Worm (Caenorhabditis elegans) whole organism, L2 larva: ENCODE measurements around the gene Y82E9BL.1.

Source experiments
- C34F6.9 ChIP-seq: fragments of 150-350 bp; optimal IDR thresholded peaks from 2 replicates; lab custom pipeline; 2014; ENCODE audit warnings: missing biosample characterization, missing genetic modification characterization
- R02D3.7 ChIP-seq: fragments of 150-350 bp; optimal IDR thresholded peaks from 2 replicates; lab custom pipeline; 2014; ENCODE audit warnings: missing biosample characterization, missing genetic modification characterization
- Y55F3AM.14 ChIP-seq: fragments of 200-800 bp; sonication (Bioruptor generic); optimal IDR thresholded peaks from 2 replicates; lab custom pipeline; 2018; ENCODE audit warnings: mild to moderate bottlenecking, missing genetic modification characterization, missing compliant biosample characterization
- ZK546.5 ChIP-seq: sonication (generic microtip); optimal IDR thresholded peaks from 2 replicates; lab custom pipeline; 2017; ENCODE audit warnings: missing biosample characterization, missing genetic modification characterization
- alr-1 ChIP-seq: fragments of 150-350 bp; optimal IDR thresholded peaks from 2 replicates; lab custom pipeline; 2014; ENCODE audit warnings: missing biosample characterization, missing genetic modification characterization
- aly-2 ChIP-seq: fragments of 150-350 bp; optimal IDR thresholded peaks from 2 replicates; lab custom pipeline; 2014; ENCODE audit warnings: missing biosample characterization, missing genetic modification characterization
- ama-1 ChIP-seq: fragments of 150-350 bp; optimal IDR thresholded peaks from 2 replicates; lab custom pipeline; 2018; ENCODE audit warnings: inconsistent platforms
- ceh-82 ChIP-seq: fragments of 150-350 bp; optimal IDR thresholded peaks from 2 replicates; lab custom pipeline; 2014; ENCODE audit warnings: missing biosample characterization, missing genetic modification characterization
- crh-2 ChIP-seq: sonication (generic microtip); optimal IDR thresholded peaks from 2 replicates; lab custom pipeline; 2017; ENCODE audit warnings: missing biosample characterization, missing genetic modification characterization
- dmd-4 ChIP-seq: sonication (generic microtip); optimal IDR thresholded peaks from 2 replicates; lab custom pipeline; 2017; ENCODE audit warnings: missing biosample characterization, missing genetic modification characterization
- fos-1 ChIP-seq: fragments of 150-350 bp; optimal IDR thresholded peaks from 2 replicates; lab custom pipeline; 2014; ENCODE audit warnings: missing biosample characterization, missing genetic modification characterization
- lin-11 ChIP-seq: fragments of 150-350 bp; sonication (generic microtip); optimal IDR thresholded peaks from 2 replicates; lab custom pipeline; 2014; ENCODE audit warnings: missing biosample characterization, missing genetic modification characterization, inconsistent platforms, mixed read lengths
- lin-13 ChIP-seq: fragments of 150-350 bp; optimal IDR thresholded peaks from 2 replicates; lab custom pipeline; 2014; ENCODE audit warnings: missing biosample characterization, missing genetic modification reagents, missing genetic modification characterization
- lin-39 ChIP-seq: fragments of 150-350 bp; optimal IDR thresholded peaks from 2 replicates; lab custom pipeline; 2014; ENCODE audit warnings: missing biosample characterization, missing genetic modification reagents, missing genetic modification characterization
- lsy-2 ChIP-seq, 2 experiments: fragments of 150-350 bp in 1 of 2; sonication (generic microtip) in 1 of 2; optimal IDR thresholded peaks; 2 replicates each; lab custom pipeline; 2014 to 2017; ENCODE audit warnings: missing biosample characterization in 2 of 2, missing genetic modification characterization in 2 of 2
- mdl-1 ChIP-seq, 2 experiments: fragments of 150-350 bp in 1 of 2; sonication (generic microtip) in 1 of 2; optimal IDR thresholded peaks; 2 replicates each; lab custom pipeline; 2017; ENCODE audit warnings: missing biosample characterization in 2 of 2, missing genetic modification characterization in 2 of 2
- nhr-10 ChIP-seq: sonication (generic microtip); optimal IDR thresholded peaks from 2 replicates; lab custom pipeline; 2017; ENCODE audit warnings: missing biosample characterization, missing genetic modification characterization
- nhr-12 ChIP-seq: fragments of 150-350 bp; optimal IDR thresholded peaks from 2 replicates; lab custom pipeline; 2014; ENCODE audit warnings: missing biosample characterization, missing genetic modification characterization
- nhr-21 ChIP-seq: fragments of 150-350 bp; optimal IDR thresholded peaks from 2 replicates; lab custom pipeline; 2014; ENCODE audit warnings: missing biosample characterization, missing genetic modification characterization
- nhr-237 ChIP-seq: fragments of 150-350 bp; optimal IDR thresholded peaks from 2 replicates; lab custom pipeline; 2014; ENCODE audit warnings: missing biosample characterization, missing genetic modification characterization
- nhr-25 ChIP-seq: fragments of 150-350 bp; sonication (generic microtip); optimal IDR thresholded peaks from 3 replicates; lab custom pipeline; 2014; ENCODE audit warnings: missing biosample characterization, missing genetic modification characterization
- peb-1 ChIP-seq: fragments of 150-350 bp; optimal IDR thresholded peaks from 2 replicates; lab custom pipeline; 2014; ENCODE audit warnings: missing biosample characterization, missing genetic modification characterization
- sma-9 ChIP-seq, 2 experiments: fragments of 150-350 bp in 1 of 2; sonication (generic microtip) in 1 of 2; optimal IDR thresholded peaks; 2 replicates each; lab custom pipeline; 2014 to 2016; ENCODE audit warnings: missing genetic modification characterization in 2 of 2, mild to moderate bottlenecking in 1 of 2, missing biosample characterization in 1 of 2, missing compliant biosample characterization in 1 of 2, missing genetic modification reagents in 1 of 2, moderate library complexity in 1 of 2
- snpc-4 ChIP-seq: fragments of 150-350 bp; optimal IDR thresholded peaks from 2 replicates; lab custom pipeline; 2014; ENCODE audit warnings: missing biosample characterization, missing genetic modification characterization
- unc-62 ChIP-seq: fragments of 150-350 bp; optimal IDR thresholded peaks from 2 replicates; lab custom pipeline; 2014; ENCODE audit warnings: missing biosample characterization, missing genetic modification reagents, missing genetic modification characterization
- zag-1 ChIP-seq: fragments of 150-350 bp; optimal IDR thresholded peaks from 2 replicates; lab custom pipeline; 2014; ENCODE audit warnings: missing biosample characterization, missing genetic modification characterization
- ztf-1 ChIP-seq: fragments of 200-800 bp; sonication (Bioruptor generic); conservative IDR thresholded peaks from 2 replicates; pipeline ENCODE4 v1.3.6; 2022; ENCODE audit warnings: missing genetic modification characterization, missing compliant biosample characterization
- ztf-11 ChIP-seq: sonication (generic microtip); optimal IDR thresholded peaks from 2 replicates; lab custom pipeline; 2017; ENCODE audit warnings: missing biosample characterization, missing genetic modification characterization
- ztf-4 ChIP-seq: fragments of 150-350 bp; optimal IDR thresholded peaks from 2 replicates; lab custom pipeline; 2014; ENCODE audit warnings: missing biosample characterization, missing genetic modification characterization

Y82E9BL.1 gene

DNA sequence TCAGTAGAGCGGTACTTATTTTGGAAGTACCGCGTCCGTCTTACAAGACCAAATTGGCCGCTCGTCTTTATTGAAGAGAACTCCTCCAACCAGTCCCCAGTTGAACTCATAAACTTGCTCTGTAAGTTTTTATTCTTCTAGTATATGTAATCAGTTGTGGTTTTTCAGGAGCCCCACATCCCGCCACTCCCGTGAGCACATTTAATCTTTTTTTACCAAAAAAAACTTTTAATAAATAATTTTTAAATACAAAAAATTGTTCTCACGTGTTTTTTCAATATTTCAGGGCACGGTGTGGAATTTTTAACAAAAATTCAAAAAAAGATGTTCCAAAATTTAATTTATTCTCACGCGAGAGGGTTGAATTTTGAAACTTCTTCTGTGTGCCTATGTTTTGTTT lies 30.7 kb downstream of the Y82E9BL.1 start, which contains the start of gene fbxa-14:
TSS of gene fbxa-14 (minus strand) at position 101 of the 400 bp plus-strand sequence.
- TF ChIP-seq snpc-4 (tag; lab: Kevin White, UChicago) (no peak), zag-1 (tag; lab: Kevin White, UChicago) (no peak), C34F6.9 (tag; lab: Kevin White, UChicago) (no peak), ZK546.5 (tag; lab: Kevin White, UChicago) (no peak), nhr-21 (no peak), lin-13 (no peak), ceh-82 (tag; lab: Kevin White, UChicago) (no peak), sma-9 (GFP tag; optimal IDR thresholded peaks at IDR 0.05; lab: Kevin White, UChicago) (no peak), sma-9 (tag; optimal IDR thresholded peaks at IDR 0.05; lab: Kevin White, UChicago) (no peak), nhr-25 (tag; lab: Kevin White, UChicago) (no peak), nhr-10 (tag; lab: Kevin White, UChicago) (no peak), peb-1 (tag; lab: Kevin White, UChicago) (no peak), lin-11 (tag; lab: Kevin White, UChicago) (no peak), ztf-4 (tag; lab: Kevin White, UChicago) (no peak)
- TF ChIP-seq, all 48 proteins: peak for 0

DNA sequence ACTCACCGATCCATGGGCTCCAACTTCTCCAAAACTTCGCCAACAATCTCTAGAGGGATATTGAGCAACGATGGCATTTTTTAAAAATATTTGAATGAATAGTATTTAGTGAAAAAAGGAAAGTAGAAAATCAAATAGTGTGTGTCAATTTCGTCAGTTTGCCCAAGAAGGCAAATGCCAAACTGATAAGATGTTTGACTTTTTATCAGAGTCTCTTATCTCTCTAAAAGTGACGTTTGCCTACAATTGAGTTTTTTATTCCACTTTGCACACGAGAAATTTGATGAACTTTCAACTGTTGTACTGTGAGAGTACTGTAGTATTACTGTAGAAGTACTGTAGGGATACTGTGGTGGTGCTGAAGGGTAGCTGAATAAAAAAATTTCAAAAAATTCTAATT lies 31.7 kb downstream of the Y82E9BL.1 start:
- TF ChIP-seq sma-9 (GFP tag; optimal IDR thresholded peaks at IDR 0.05; lab: Kevin White, UChicago), result peak; percentile 42
- no peak for TF ChIP-seq sma-9 (tag; optimal IDR thresholded peaks at IDR 0.05; lab: Kevin White, UChicago)
- TF ChIP-seq fos-1, result peak; percentile 89
- TF ChIP-seq nhr-21, result no peak
- TF ChIP-seq crh-2, result peak; percentile 1
- no peak for TF ChIP-seq lin-13

DNA sequence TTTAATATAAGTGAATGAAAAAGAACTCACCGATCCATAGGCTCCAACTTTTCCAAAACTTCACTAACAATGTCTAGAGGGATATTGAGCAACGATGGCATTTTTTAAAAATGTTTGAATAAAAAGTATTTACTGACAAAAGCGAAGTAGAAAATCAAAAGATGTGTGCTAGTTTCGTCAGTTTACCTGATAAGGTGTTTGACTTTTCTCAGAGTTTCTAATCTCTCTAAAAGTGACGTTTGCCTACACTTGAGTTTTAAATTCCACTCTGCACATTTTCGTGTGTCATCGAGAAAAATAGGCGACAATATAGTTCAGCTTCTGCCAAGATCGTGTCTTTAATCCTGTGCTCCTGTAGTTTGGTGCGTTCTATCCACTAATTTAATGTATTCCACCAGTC lies 33.7 kb downstream of the Y82E9BL.1 start, which contains the start of gene fbxa-15:
TSS of gene fbxa-15 (minus strand) at position 101 of the 400 bp plus-strand sequence.
- TF ChIP-seq fos-1 (peak; percentile 23), lin-39 (tag; lab: Kevin White, UChicago) (no peak)
- TF ChIP-seq, all 48 proteins: peak for 1

DNA sequence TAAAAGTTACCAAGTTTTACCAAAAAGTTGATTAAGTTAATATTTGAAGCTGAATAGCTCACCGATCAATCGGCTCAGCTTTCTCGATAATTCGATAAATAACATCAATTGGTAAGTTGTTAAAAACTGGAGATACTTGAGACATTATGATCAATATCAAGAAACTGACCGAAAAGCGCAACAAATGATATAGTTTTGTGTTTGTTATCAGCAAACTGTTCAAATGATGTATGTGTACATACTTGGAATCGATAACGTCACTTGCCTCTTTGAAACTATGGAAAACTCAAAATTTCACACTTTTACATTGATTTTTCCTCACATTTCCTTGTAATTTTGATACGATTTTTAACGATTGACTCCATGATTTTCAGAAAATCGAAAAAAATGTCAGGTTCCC lies 40.2 kb downstream of the Y82E9BL.1 start, which contains the start of the genes fbxa-80 and fbxa-19:
TSS of gene fbxa-80 (minus strand) at position 173 of the 400 bp plus-strand sequence.
TSS of gene fbxa-19 (plus strand) at position 364 of the 400 bp plus-strand sequence.
- TF ChIP-seq fos-1, result peak; percentile 78
- TF ChIP-seq lin-13, result no peak
- TF ChIP-seq ama-1, result no peak

DNA sequence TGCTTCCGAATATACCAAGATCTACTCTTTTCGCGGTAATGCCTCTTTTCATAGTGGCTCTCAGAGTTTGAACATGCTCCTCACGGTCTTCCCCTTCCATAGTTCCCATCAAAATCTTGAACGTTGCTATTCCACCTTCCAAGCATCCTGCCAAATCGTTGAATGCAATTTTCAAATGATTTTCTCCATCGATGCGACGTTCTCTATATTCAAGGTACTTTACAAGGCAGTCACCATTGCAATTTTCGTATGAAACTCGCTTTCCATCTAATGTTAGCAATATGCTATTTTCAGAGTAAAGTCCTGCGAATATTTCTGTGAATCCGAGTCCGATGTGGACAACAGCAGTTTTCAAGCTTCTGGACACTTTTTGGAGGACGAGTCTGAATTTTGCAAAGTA lies 40.9 kb downstream of the Y82E9BL.1 start:
- TF ChIP-seq snpc-4 (tag; lab: Kevin White, UChicago), result no peak
- TF ChIP-seq, all 48 proteins: peak for 0

DNA sequence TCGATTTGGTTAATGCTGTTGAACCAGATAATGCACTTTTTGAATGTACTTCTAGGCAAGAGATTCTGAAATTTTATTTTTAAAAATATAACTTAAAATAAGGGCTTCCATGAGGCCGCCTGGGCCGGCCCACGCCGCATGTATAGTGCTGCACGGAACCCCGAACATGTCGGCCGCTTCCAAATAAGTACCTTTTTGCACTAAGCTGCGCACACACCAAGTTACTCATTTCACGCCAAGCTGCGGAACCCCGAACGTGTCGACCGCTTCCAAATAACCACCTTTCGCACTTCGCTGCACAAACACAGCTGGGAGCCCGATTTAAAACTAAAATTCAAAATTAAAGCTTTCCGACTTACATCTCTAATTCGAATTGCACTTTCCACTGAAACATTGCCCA lies 43.9 kb downstream of the Y82E9BL.1 start:
- TF ChIP-seq alr-1 (tag; lab: Kevin White, UChicago), result no peak
- no peak for TF ChIP-seq nhr-21

DNA sequence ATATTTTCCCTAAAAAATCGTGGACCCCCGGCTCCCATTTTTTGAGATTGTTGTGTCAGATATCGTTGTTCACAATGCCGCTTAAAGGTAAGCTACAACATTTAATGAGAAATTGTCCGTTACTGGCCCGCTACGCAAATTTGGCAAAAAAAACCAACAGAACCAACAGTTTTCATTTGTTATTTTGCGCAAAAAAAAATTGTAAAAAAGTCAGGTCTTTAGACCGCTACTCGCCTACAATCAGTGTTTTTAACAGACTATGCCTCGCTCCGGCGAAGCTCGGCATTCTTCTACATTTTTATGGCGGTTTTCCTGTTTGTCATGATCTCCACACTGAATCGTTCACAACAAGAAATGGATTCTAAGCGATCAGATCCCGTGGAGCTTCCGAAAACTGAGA lies 46.3 kb downstream of the Y82E9BL.1 start, which contains the start of gene Y82E9BL.12:
TSS of gene Y82E9BL.12 (plus strand) at position 301 of the 400 bp plus-strand sequence.
- TF ChIP-seq lsy-2 (tag; optimal IDR thresholded peaks at IDR 0.05; lab: Kevin White, UChicago) (no peak), lin-39 (tag; lab: Kevin White, UChicago) (no peak), ztf-11 (no peak), nhr-21 (no peak), mdl-1 (tag; optimal IDR thresholded peaks at IDR 0.05; lab: Kevin White, UChicago) (no peak), unc-62 (no peak), ceh-82 (tag; lab: Kevin White, UChicago) (no peak), Y55F3AM.14 (GFP tag; lab: Kevin White, UChicago) (no peak), aly-2 (tag; lab: Kevin White, UChicago) (no peak), nhr-237 (tag; lab: Kevin White, UChicago) (no peak), peb-1 (tag; lab: Kevin White, UChicago) (no peak), nhr-12 (no peak), dmd-4 (no peak), R02D3.7 (no peak), ztf-1 (GFP tag; lab: Robert Waterston, UW) (no peak)
- TF ChIP-seq, all 48 proteins: peak for 0
